Worm (Caenorhabditis elegans): ENCODE results near the gene F41F3.1.

The F41F3.1 gene

ce11 chrV:4684137-4684536, 29.8 kb downstream of the F41F3.1 start:
- TF ChIP-seq flt-1 (GFP tag; IDR thresholded peaks at IDR 0.05) (no peak), ama-1 (optimal IDR thresholded peaks at IDR 0.05) (no peak), aly-1 (tag; optimal IDR thresholded peaks at IDR 0.05) (no peak), ceh-13 (GFP tag; optimal IDR thresholded peaks at IDR 0.05) (no peak), ceh-36 (tag; optimal IDR thresholded peaks at IDR 0.05) (peak; percentile 73)

ce11 chrV:4686680-4687470, 32.5 kb downstream of the F41F3.1 start, which contains the start of gene taf-10:
TSS of gene taf-10 (plus strand) at chrV:4687103.
- TF ChIP-seq ama-1 (optimal IDR thresholded peaks at IDR 0.05) (no peak), aly-1 (tag; optimal IDR thresholded peaks at IDR 0.05) (no peak), F13C5.2 (tag; optimal IDR thresholded peaks at IDR 0.05) (peak; percentile 54), tbx-11 (GFP tag; IDR thresholded peaks at IDR 0.05) (no peak), hmg-4 (GFP tag; optimal IDR thresholded peaks at IDR 0.05) (no peak), tra-4 (tag; optimal IDR thresholded peaks at IDR 0.05) (no peak), hnd-1 (tag; optimal IDR thresholded peaks at IDR 0.05) (no peak), ceh-13 (GFP tag; optimal IDR thresholded peaks at IDR 0.05) (no peak)

ce11 chrV:4687944-4688505, 33.7 kb downstream of the F41F3.1 start, which contains the start of gene K03B4.2:
TSS of gene K03B4.2 (plus strand) at chrV:4687994.
- no peak for TF ChIP-seq F13C5.2 (tag; optimal IDR thresholded peaks at IDR 0.05)
- no peak for TF ChIP-seq hmg-4 (GFP tag; optimal IDR thresholded peaks at IDR 0.05)
- TF ChIP-seq B0310.2 (tag; optimal IDR thresholded peaks at IDR 0.05): no peak
- no peak for TF ChIP-seq tbx-37 (GFP tag; conservative IDR thresholded peaks at IDR 0.05)
- no peak for TF ChIP-seq pes-1 (GFP tag; IDR thresholded peaks at IDR 0.05)
- no peak for TF ChIP-seq ama-1 (optimal IDR thresholded peaks at IDR 0.05)

ce11 chrV:4689234-4689633, 34.9 kb downstream of the F41F3.1 start, which contains the start of gene K03B4.1:
TSS of gene K03B4.1 (plus strand) at chrV:4689330.
- no peak for TF ChIP-seq hmbx-1 (tag; optimal IDR thresholded peaks at IDR 0.05)
- TF ChIP-seq F13C5.2 (tag; optimal IDR thresholded peaks at IDR 0.05): no peak
- no peak for TF ChIP-seq tra-4 (tag; optimal IDR thresholded peaks at IDR 0.05)
- no peak for TF ChIP-seq aly-1 (tag; optimal IDR thresholded peaks at IDR 0.05)
- no peak for TF ChIP-seq hnd-1 (tag; optimal IDR thresholded peaks at IDR 0.05)
- TF ChIP-seq ama-1 (optimal IDR thresholded peaks at IDR 0.05): no peak

ce11 chrV:4691657-4692056, 37.3 kb downstream of the F41F3.1 start:
- TF ChIP-seq sea-1 (GFP tag; conservative IDR thresholded peaks at IDR 0.05) (no peak), F13C5.2 (tag; optimal IDR thresholded peaks at IDR 0.05) (no peak), flt-1 (GFP tag; IDR thresholded peaks at IDR 0.05) (no peak), ama-1 (optimal IDR thresholded peaks at IDR 0.05) (no peak), aly-1 (tag; optimal IDR thresholded peaks at IDR 0.05) (no peak), hmg-4 (GFP tag; optimal IDR thresholded peaks at IDR 0.05) (no peak), ceh-13 (GFP tag; optimal IDR thresholded peaks at IDR 0.05) (no peak), hmbx-1 (tag; optimal IDR thresholded peaks at IDR 0.05) (no peak), ets-7 (tag; optimal IDR thresholded peaks at IDR 0.05) (no peak), tra-4 (tag; optimal IDR thresholded peaks at IDR 0.05) (no peak), scrt-1 (GFP tag; IDR thresholded peaks at IDR 0.05) (no peak), pes-1 (GFP tag; IDR thresholded peaks at IDR 0.05) (no peak), hnd-1 (tag; optimal IDR thresholded peaks at IDR 0.05) (no peak)

- TF ChIP-seq F13C5.2 (tag; optimal IDR thresholded peaks at IDR 0.05) (no peak), B0310.2 (tag; optimal IDR thresholded peaks at IDR 0.05) (no peak), ama-1 (optimal IDR thresholded peaks at IDR 0.05) (no peak), tbx-11 (GFP tag; IDR thresholded peaks at IDR 0.05) (no peak), hmg-4 (GFP tag; optimal IDR thresholded peaks at IDR 0.05) (no peak), ceh-36 (tag; optimal IDR thresholded peaks at IDR 0.05) (no peak), pes-1 (GFP tag; IDR thresholded peaks at IDR 0.05) (no peak), ets-7 (tag; optimal IDR thresholded peaks at IDR 0.05) (no peak), scrt-1 (GFP tag; IDR thresholded peaks at IDR 0.05) (no peak), tra-4 (tag; optimal IDR thresholded peaks at IDR 0.05) (no peak), hnd-1 (tag; optimal IDR thresholded peaks at IDR 0.05) (no peak), flt-1 (GFP tag; IDR thresholded peaks at IDR 0.05) (no peak)
Observed at ce11 chrV:4692382-4693281, 38.3 kb downstream of the F41F3.1 start, which contains the start of gene cpg-8. TSS of gene cpg-8 (minus strand) at chrV:4692432.

ce11 chrV:4693282-4693588, 38.9 kb downstream of the F41F3.1 start:
- TF ChIP-seq ets-7 (tag; optimal IDR thresholded peaks at IDR 0.05) (no peak), ceh-36 (tag; optimal IDR thresholded peaks at IDR 0.05) (no peak), hmg-4 (GFP tag; optimal IDR thresholded peaks at IDR 0.05) (no peak), ama-1 (optimal IDR thresholded peaks at IDR 0.05) (no peak), F13C5.2 (tag; optimal IDR thresholded peaks at IDR 0.05) (no peak)

Data from whole organism, early embryonic.